Fruit fly (Drosophila melanogaster) whole organism: ENCODE measurements around the gene beat-Ib.

ENCODE experiments used
- psq ChIP-seq: fragments of >200 bp; optimal IDR thresholded peaks from 2 replicates; lab custom pipeline; 2017
- usp ChIP-seq: fragments of >200 bp; optimal IDR thresholded peaks from 2 replicates; lab custom pipeline; 2017; ENCODE audit warnings: missing biosample characterization, missing genetic modification characterization, mixed read lengths

DNA sequence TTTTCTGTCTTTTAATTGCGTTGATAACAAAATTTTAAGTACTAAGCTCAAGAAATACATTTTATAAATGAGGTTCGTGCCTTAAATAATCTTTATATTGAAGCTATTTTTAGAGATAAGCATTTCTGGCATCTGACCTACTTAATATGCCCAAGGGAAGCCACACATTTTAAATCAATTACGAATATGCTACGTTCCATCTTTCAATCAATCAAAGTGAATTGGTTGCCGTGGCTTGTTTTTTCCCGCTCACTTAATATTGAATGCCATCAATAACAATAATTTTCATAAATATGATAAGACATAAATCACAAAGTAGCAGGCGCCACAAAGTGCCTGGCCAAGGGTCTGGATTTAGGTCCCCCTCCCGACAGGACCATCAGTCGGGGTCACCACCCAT lies 26.1 kb downstream of the beat-Ib start:
- TF ChIP-seq psq (lab: Kevin White, UChicago), result no peak
- no peak for TF ChIP-seq usp (GFP tag; lab: Kevin White, UChicago)
